Worm (Caenorhabditis elegans) whole organism, young adult: ENCODE measurements around the gene nep-4.
A peak's percentile ranks its signal among the peaks of the same experiment; 100 is the strongest.

Source experiments
- B0035.1 ChIP-seq: sonication (generic microtip); optimal IDR thresholded peaks from 2 replicates; lab custom pipeline; 2016; ENCODE audit warnings: missing genetic modification characterization, mild to moderate bottlenecking, missing compliant biosample characterization, missing genotype, missing genetic modification reagents
- B0261.1 ChIP-seq: sonication (generic microtip); optimal IDR thresholded peaks from 2 replicates; lab custom pipeline; 2016; ENCODE audit warnings: mild to moderate bottlenecking, missing genetic modification characterization, moderate library complexity, missing compliant biosample characterization
- B0336.3 ChIP-seq: fragments of 200-800 bp; sonication (Bioruptor generic); IDR thresholded peaks from 2 replicates; pipeline ENCODE4 v1.3.6; 2022; ENCODE audit warnings: missing genetic modification characterization, missing compliant biosample characterization
- F22D6.2 ChIP-seq: sonication (generic microtip); optimal IDR thresholded peaks from 2 replicates; lab custom pipeline; 2016; ENCODE audit warnings: mild to moderate bottlenecking, missing genetic modification characterization, missing compliant biosample characterization
- F39B2.1 ChIP-seq: fragments of 200-800 bp; sonication (Bioruptor generic); IDR thresholded peaks from 2 replicates; pipeline ENCODE4 v1.3.6; 2022; ENCODE audit warnings: missing genetic modification reagents, missing genetic modification characterization, missing compliant biosample characterization
- F57A8.1 ChIP-seq: fragments of 200-800 bp; sonication (Bioruptor generic); optimal IDR thresholded peaks from 2 replicates; lab custom pipeline; 2018; ENCODE audit warnings: mild to moderate bottlenecking, missing genetic modification characterization, moderate library complexity, missing compliant biosample characterization
- F57C9.4 ChIP-seq: sonication (generic microtip); optimal IDR thresholded peaks from 2 replicates; lab custom pipeline; 2017; ENCODE audit warnings: mild to moderate bottlenecking, missing genetic modification characterization, missing compliant biosample characterization
- K12H6.12 ChIP-seq: fragments of 200-800 bp; sonication (Bioruptor generic); optimal IDR thresholded peaks from 2 replicates; lab custom pipeline; 2018; ENCODE audit warnings: mild to moderate bottlenecking, missing genetic modification characterization, missing compliant biosample characterization
- T07F8.4 ChIP-seq: sonication (generic microtip); optimal IDR thresholded peaks from 2 replicates; lab custom pipeline; 2016; ENCODE audit warnings: mild to moderate bottlenecking, missing genetic modification characterization, moderate library complexity, missing compliant biosample characterization
- Y53F4B.3 ChIP-seq: fragments of 200-800 bp; sonication (Bioruptor generic); IDR thresholded peaks from 2 replicates; pipeline ENCODE4 v1.3.6; 2022; ENCODE audit warnings: missing genetic modification reagents, missing genetic modification characterization, missing compliant biosample characterization
- Y53G8AR.9 ChIP-seq: fragments of 200-800 bp; sonication (Bioruptor generic); conservative IDR thresholded peaks from 2 replicates; pipeline ENCODE4 v1.3.6; 2022; ENCODE audit warnings: missing genetic modification reagents, missing genetic modification characterization, missing compliant biosample characterization
- Y56A3A.18 ChIP-seq: fragments of 200-800 bp; sonication (Bioruptor generic); IDR thresholded peaks from 2 replicates; pipeline ENCODE4 v1.3.6; 2022; ENCODE audit warnings: missing genetic modification reagents, missing genetic modification characterization, missing compliant biosample characterization
- aptf-3 ChIP-seq: fragments of 200-800 bp; sonication (Bioruptor generic); IDR thresholded peaks from 2 replicates; pipeline ENCODE4 v1.3.6; 2022; ENCODE audit warnings: missing genetic modification characterization, missing compliant biosample characterization
- athp-1 ChIP-seq: sonication (generic microtip); optimal IDR thresholded peaks from 2 replicates; lab custom pipeline; 2017; ENCODE audit warnings: mild to moderate bottlenecking, missing genetic modification characterization, missing compliant biosample characterization
- attf-3 ChIP-seq: fragments of 200-800 bp; sonication (Bioruptor generic); conservative IDR thresholded peaks from 2 replicates; pipeline ENCODE4 v1.3.6; 2022; ENCODE audit warnings: missing genetic modification reagents, missing genetic modification characterization, missing compliant biosample characterization
- attf-5 ChIP-seq: fragments of 200-800 bp; sonication (Bioruptor generic); optimal IDR thresholded peaks from 2 replicates; lab custom pipeline; 2018; ENCODE audit warnings: mild to moderate bottlenecking, missing genetic modification characterization, missing compliant biosample characterization
- attf-6 ChIP-seq: fragments of 200-800 bp; sonication (Bioruptor generic); IDR thresholded peaks from 2 replicates; pipeline ENCODE4 v1.3.6; 2022; ENCODE audit warnings: missing genetic modification reagents, missing genetic modification characterization, missing compliant biosample characterization
- cebp-2 ChIP-seq: fragments of 200-800 bp; sonication (Bioruptor generic); IDR thresholded peaks from 2 replicates; pipeline ENCODE4 v1.3.6; 2022; ENCODE audit warnings: missing genetic modification characterization, missing compliant biosample characterization
- ceh-100 ChIP-seq: fragments of 200-800 bp; sonication (Bioruptor generic); IDR thresholded peaks from 2 replicates; pipeline ENCODE4 v1.3.6; 2022; ENCODE audit warnings: missing genetic modification reagents, missing genetic modification characterization, missing compliant biosample characterization
- ceh-27 ChIP-seq: fragments of 200-800 bp; sonication (Bioruptor generic); optimal IDR thresholded peaks from 2 replicates; lab custom pipeline; 2018; ENCODE audit warnings: mild to moderate bottlenecking, missing genetic modification characterization, moderate library complexity, missing compliant biosample characterization
- ceh-79 ChIP-seq: sonication (generic microtip); optimal IDR thresholded peaks from 2 replicates; lab custom pipeline; 2017; ENCODE audit warnings: mild to moderate bottlenecking, missing genetic modification characterization, missing compliant biosample characterization
- egrh-3 ChIP-seq: fragments of 200-800 bp; sonication (Bioruptor generic); IDR thresholded peaks from 2 replicates; pipeline ENCODE4 v1.3.6; 2022; ENCODE audit warnings: missing genetic modification reagents, missing genetic modification characterization, missing compliant biosample characterization
- ets-4 ChIP-seq: fragments of 200-800 bp; sonication (Bioruptor generic); optimal IDR thresholded peaks from 2 replicates; lab custom pipeline; 2018; ENCODE audit warnings: mild to moderate bottlenecking, missing genetic modification characterization, missing compliant biosample characterization
- gei-17 ChIP-seq: fragments of 200-800 bp; sonication (Bioruptor generic); optimal IDR thresholded peaks from 2 replicates; lab custom pipeline; 2018; ENCODE audit warnings: mild to moderate bottlenecking, missing genetic modification characterization, missing compliant biosample characterization
- hlh-26 ChIP-seq: fragments of 200-800 bp; sonication (Bioruptor generic); conservative IDR thresholded peaks from 2 replicates; pipeline ENCODE4 v1.3.6; 2022; ENCODE audit warnings: missing genetic modification reagents, missing genetic modification characterization, missing compliant biosample characterization
- hrde-1 ChIP-seq: sonication (generic microtip); optimal IDR thresholded peaks from 2 replicates; lab custom pipeline; 2016; ENCODE audit warnings: missing genetic modification characterization, mild to moderate bottlenecking, missing compliant biosample characterization, moderate library complexity, missing genotype, missing genetic modification reagents, borderline replicate concordance
- lir-1 ChIP-seq: fragments of 200-800 bp; sonication (Bioruptor generic); conservative IDR thresholded peaks from 2 replicates; pipeline ENCODE4 v1.3.6; 2022; ENCODE audit warnings: missing genetic modification reagents, missing genetic modification characterization, missing compliant biosample characterization
- madf-3 ChIP-seq: fragments of 200-800 bp; sonication (Bioruptor generic); IDR thresholded peaks from 2 replicates; pipeline ENCODE4 v1.3.6; 2022; ENCODE audit warnings: missing genetic modification reagents, missing genetic modification characterization, missing compliant biosample characterization
- mcd-1 ChIP-seq: fragments of 200-800 bp; sonication (Bioruptor generic); IDR thresholded peaks from 2 replicates; pipeline ENCODE4 v1.3.6; 2022; ENCODE audit warnings: missing genetic modification reagents, missing genetic modification characterization, missing compliant biosample characterization
- mel-28 ChIP-seq: sonication (generic microtip); optimal IDR thresholded peaks from 2 replicates; lab custom pipeline; 2016; ENCODE audit warnings: borderline replicate concordance, mild to moderate bottlenecking, missing genetic modification characterization, missing compliant biosample characterization
- nhr-179 ChIP-seq: sonication (generic microtip); optimal IDR thresholded peaks from 2 replicates; lab custom pipeline; 2016; ENCODE audit warnings: mild to moderate bottlenecking, missing genetic modification characterization, missing compliant biosample characterization
- nhr-27 ChIP-seq: fragments of 200-800 bp; sonication (Bioruptor generic); optimal IDR thresholded peaks from 2 replicates; lab custom pipeline; 2018; ENCODE audit warnings: mild to moderate bottlenecking, missing genetic modification characterization, moderate library complexity, missing compliant biosample characterization
- pbrm-1 ChIP-seq: fragments of 200-800 bp; sonication (Bioruptor generic); IDR thresholded peaks from 2 replicates; pipeline ENCODE4 v1.3.6; 2022; ENCODE audit warnings: missing genetic modification reagents, missing genetic modification characterization, missing compliant biosample characterization
- rcor-1 ChIP-seq: fragments of 200-800 bp; sonication (Bioruptor generic); IDR thresholded peaks from 2 replicates; pipeline ENCODE4 v1.3.6; 2022; ENCODE audit warnings: missing genetic modification reagents, missing genetic modification characterization, missing compliant biosample characterization
- rec-8 ChIP-seq, 2 experiments: sonication (generic microtip); optimal IDR thresholded peaks; 2 replicates each; lab custom pipeline; 2016; ENCODE audit warnings: mild to moderate bottlenecking in 2 of 2, missing genetic modification characterization in 2 of 2, missing genetic modification reagents in 2 of 2, missing genotype in 2 of 2, missing biosample characterization in 1 of 2, missing compliant biosample characterization in 1 of 2, moderate library complexity in 1 of 2
- rpc-1 ChIP-seq, 2 experiments: fragments of 150-350 bp in 1 of 2; sonication (generic microtip) in 1 of 2; optimal IDR thresholded peaks; 2 replicates each; lab custom pipeline; 2014 to 2018; ENCODE audit warnings: missing biosample characterization in 1 of 2, missing genetic modification characterization in 1 of 2, missing genetic modification reagents in 1 of 2, missing genotype in 1 of 2
- sdz-38 ChIP-seq: sonication (generic microtip); optimal IDR thresholded peaks from 2 replicates; lab custom pipeline; 2016; ENCODE audit warnings: missing genotype, missing genetic modification characterization, missing compliant biosample characterization
- somi-1 ChIP-seq: fragments of 200-800 bp; sonication (Bioruptor generic); optimal IDR thresholded peaks from 2 replicates; lab custom pipeline; 2018; ENCODE audit warnings: mild to moderate bottlenecking, missing genetic modification characterization, missing compliant biosample characterization
- sptf-2 ChIP-seq: fragments of 200-800 bp; sonication (Bioruptor generic); optimal IDR thresholded peaks from 2 replicates; lab custom pipeline; 2018; ENCODE audit warnings: mild to moderate bottlenecking, missing genetic modification characterization, missing compliant biosample characterization
- tlf-1 ChIP-seq: fragments of 200-800 bp; sonication (Bioruptor generic); optimal IDR thresholded peaks from 2 replicates; lab custom pipeline; 2018; ENCODE audit warnings: mild to moderate bottlenecking, missing genetic modification characterization, missing compliant biosample characterization
- zfh-2 ChIP-seq: fragments of 200-800 bp; sonication (Bioruptor generic); conservative IDR thresholded peaks from 2 replicates; pipeline ENCODE4 v1.3.6; 2022; ENCODE audit warnings: missing genetic modification reagents, missing genetic modification characterization, missing compliant biosample characterization
- zim-3 ChIP-seq: sonication (generic microtip); optimal IDR thresholded peaks from 2 replicates; lab custom pipeline; 2017; ENCODE audit warnings: mild to moderate bottlenecking, missing genetic modification characterization, moderate library complexity, missing compliant biosample characterization
- ztf-25 ChIP-seq: fragments of 200-800 bp; sonication (Bioruptor generic); IDR thresholded peaks from 2 replicates; pipeline ENCODE4 v1.3.6; 2022; ENCODE audit warnings: missing genetic modification reagents, missing genetic modification characterization, missing compliant biosample characterization

nep-4 gene

DNA sequence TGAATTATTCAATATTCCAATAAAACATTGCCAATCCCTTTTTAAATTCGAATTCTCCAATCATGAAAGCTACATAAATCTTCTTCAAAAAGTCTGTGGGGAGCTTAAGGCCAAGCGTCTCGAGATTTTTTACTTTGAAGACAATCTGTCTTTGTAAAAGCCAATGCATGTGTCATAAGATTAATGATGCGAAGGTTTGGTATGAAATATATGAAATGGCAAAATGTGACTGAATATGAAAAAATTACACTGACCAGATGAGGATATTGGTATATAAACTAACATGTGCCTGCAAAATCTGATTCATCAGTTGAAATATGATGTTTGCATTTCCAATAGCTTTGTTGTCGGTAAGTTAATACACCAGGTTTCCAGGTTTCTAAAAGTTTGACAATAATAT lies 17.3 kb downstream of the nep-4 start, which contains the start of gene C53B7.2:
C53B7.2 (plus strand) TSS at position 301 of the 400 bp plus-strand sequence.
- no peak for TF ChIP-seq sptf-2 (GFP tag; lab: Kevin White, UChicago)
- TF ChIP-seq aptf-3 (GFP tag; lab: Robert Waterston, UW): no peak
- TF ChIP-seq ceh-100 (GFP tag; lab: Robert Waterston, UW): no peak
- TF ChIP-seq K12H6.12: no peak
- TF ChIP-seq pbrm-1 (GFP tag; lab: Robert Waterston, UW): no peak
- TF ChIP-seq hrde-1 (tag; lab: Kevin White, UChicago): no peak
- TF ChIP-seq rpc-1 (optimal IDR thresholded peaks at IDR 0.05; lab: Kevin White, UChicago): no peak
- no peak for TF ChIP-seq rpc-1 (tag; optimal IDR thresholded peaks at IDR 0.05; lab: Kevin White, UChicago)
- TF ChIP-seq rcor-1 (GFP tag; lab: Robert Waterston, UW): no peak
- TF ChIP-seq lir-1 (GFP tag; lab: Robert Waterston, UW): no peak
- TF ChIP-seq nhr-179 (tag; lab: Kevin White, UChicago): no peak
- no peak for TF ChIP-seq mel-28
- no peak for TF ChIP-seq tlf-1 (GFP tag; lab: Kevin White, UChicago)
- TF ChIP-seq ceh-27 (GFP tag; lab: Kevin White, UChicago): no peak
- TF ChIP-seq hlh-26 (GFP tag; lab: Robert Waterston, UW): no peak
- TF ChIP-seq gei-17 (GFP tag; lab: Kevin White, UChicago): no peak
- no peak for TF ChIP-seq Y56A3A.18 (GFP tag; lab: Robert Waterston, UW)
- TF ChIP-seq somi-1: no peak
- no peak for TF ChIP-seq mcd-1 (GFP tag; lab: Robert Waterston, UW)

DNA sequence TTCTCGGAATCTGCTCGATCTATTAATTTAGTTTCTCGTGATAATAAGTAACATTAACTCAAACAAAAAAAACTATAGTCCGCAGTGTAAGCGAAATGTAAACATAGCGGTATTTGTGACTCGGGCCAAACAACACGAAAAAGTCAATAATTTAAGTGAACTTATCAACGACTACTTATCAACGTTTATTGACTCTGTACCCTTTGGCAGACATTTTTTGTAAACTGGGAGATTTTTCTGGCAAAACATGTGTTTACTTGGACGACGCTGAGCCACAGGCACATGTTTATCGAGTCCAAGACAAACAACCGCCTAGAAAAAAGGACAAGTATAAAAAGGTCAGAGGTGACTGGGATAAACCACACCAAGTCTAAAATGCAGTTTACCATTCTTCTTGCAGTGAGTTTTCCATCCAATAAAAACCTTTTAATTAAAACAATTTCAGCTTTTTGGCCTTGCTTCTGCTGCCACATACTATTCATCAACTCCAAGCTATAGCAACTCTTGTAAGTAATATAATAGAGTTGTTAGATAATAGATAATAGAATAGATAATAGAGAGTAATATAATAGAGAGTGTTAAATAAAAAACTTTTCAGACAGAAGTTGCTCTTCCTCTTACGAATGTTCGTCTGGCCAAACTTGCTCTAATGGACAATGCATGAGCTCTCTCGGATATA lies 18.7 kb downstream of the nep-4 start, which contains the start of gene C53B7.3:
C53B7.3 (plus strand) TSS at position 362 of the 679 bp plus-strand sequence.
- TF ChIP-seq zfh-2 (GFP tag; lab: Robert Waterston, UW): no peak

DNA sequence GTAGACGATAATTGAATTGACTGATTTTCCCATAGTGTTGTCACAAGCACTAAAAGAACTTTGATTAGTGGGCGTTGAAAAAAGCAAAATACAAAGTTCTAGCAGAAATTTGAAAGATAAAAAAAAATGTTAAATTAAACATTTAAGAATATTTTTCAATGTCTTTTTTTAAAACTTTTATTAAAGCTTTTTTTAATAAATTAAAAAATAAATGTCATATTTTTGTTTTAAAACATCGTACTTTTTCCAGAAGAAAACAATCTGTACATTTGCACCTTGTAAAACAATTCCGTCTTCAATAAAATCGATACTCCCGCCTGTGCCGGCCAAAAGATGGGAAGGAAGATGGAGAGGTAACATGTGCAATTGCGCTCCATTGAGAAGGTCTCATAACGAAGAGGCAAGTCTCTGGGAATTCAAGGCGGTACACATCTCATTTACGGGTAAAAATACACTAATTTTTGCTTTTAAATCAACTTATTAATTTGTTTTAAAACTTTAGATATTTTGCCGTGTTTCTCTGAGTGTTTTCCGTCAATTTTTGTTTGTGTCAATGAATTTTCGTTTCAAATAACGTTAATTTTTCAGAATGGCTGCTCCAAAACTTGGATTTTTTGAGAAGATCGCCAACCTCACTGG lies 22.4 kb downstream of the nep-4 start, which contains the start of the genes glr-6 and asg-2:
glr-6 (minus strand) TSS at position 51 of the 639 bp plus-strand sequence.
asg-2 (plus strand) TSS at position 589 of the 639 bp plus-strand sequence.
- no peak for TF ChIP-seq madf-3 (GFP tag; lab: Robert Waterston, UW)
- no peak for TF ChIP-seq B0336.3 (GFP tag; lab: Robert Waterston, UW)
- TF ChIP-seq zim-3 (tag; lab: Kevin White, UChicago): no peak
- TF ChIP-seq cebp-2 (GFP tag; lab: Robert Waterston, UW): no peak
- TF ChIP-seq ets-4 (GFP tag; lab: Kevin White, UChicago): no peak
- TF ChIP-seq Y56A3A.18 (GFP tag; lab: Robert Waterston, UW): no peak
- no peak for TF ChIP-seq nhr-27
- no peak for TF ChIP-seq ztf-25 (GFP tag; lab: Robert Waterston, UW)
- no peak for TF ChIP-seq B0261.1 (tag; lab: Kevin White, UChicago)
- no peak for TF ChIP-seq Y53F4B.3 (GFP tag; lab: Robert Waterston, UW)
- peak; percentile 75 for TF ChIP-seq attf-5 (GFP tag; lab: Kevin White, UChicago)
- no peak for TF ChIP-seq attf-6
- no peak for TF ChIP-seq egrh-3 (GFP tag; lab: Robert Waterston, UW)
- no peak for TF ChIP-seq ceh-79 (tag; lab: Kevin White, UChicago)
- no peak for TF ChIP-seq attf-3 (GFP tag; lab: Robert Waterston, UW)
- no peak for TF ChIP-seq F57A8.1 (GFP tag; lab: Kevin White, UChicago)
- no peak for TF ChIP-seq sdz-38 (tag; lab: Kevin White, UChicago)
- no peak for TF ChIP-seq F39B2.1 (GFP tag; lab: Robert Waterston, UW)
- no peak for TF ChIP-seq Y53G8AR.9 (GFP tag; lab: Robert Waterston, UW)
- TF ChIP-seq athp-1 (tag; lab: Kevin White, UChicago): no peak
- TF ChIP-seq rec-8 (tag; optimal IDR thresholded peaks at IDR 0.05; lab: Kevin White, UChicago): no peak
- TF ChIP-seq somi-1: no peak
- no peak for TF ChIP-seq F22D6.2 (tag; lab: Kevin White, UChicago)
- no peak for TF ChIP-seq sptf-2 (GFP tag; lab: Kevin White, UChicago)
- TF ChIP-seq B0035.1: no peak
- TF ChIP-seq tlf-1 (GFP tag; lab: Kevin White, UChicago): no peak
- TF ChIP-seq F57C9.4 (tag; lab: Kevin White, UChicago): no peak
- no peak for TF ChIP-seq T07F8.4 (tag; lab: Kevin White, UChicago)
